Worm (Caenorhabditis elegans): ENCODE results near the gene nhr-154.

DNA sequence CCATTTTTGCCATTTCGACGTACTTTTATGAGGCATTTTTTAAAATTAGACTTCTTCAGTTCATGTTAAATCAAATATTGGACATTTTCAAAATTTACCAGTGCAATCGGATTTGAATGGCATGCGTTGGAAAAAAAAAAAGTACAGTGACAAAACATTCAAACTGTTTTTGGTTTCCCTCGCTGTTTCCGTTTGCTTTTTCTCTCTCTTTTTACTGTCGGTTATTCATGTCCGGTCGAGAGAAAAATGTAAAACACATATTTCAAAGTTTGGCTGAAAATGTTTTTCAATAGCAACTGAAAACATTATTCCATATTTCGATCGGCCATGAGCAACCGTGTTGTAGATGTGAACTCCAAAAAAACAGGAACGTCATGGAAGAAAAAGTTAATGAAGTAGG lies 39.5 kb downstream of the nhr-154 start, which contains the start of gene C27A7.3:
- TF ChIP-seq nhr-76 (tag; optimal IDR thresholded peaks at IDR 0.05) = no peak
- no peak for TF ChIP-seq ceh-39 (tag; optimal IDR thresholded peaks at IDR 0.05)
- no peak for TF ChIP-seq lin-13 (tag; optimal IDR thresholded peaks at IDR 0.05)
- no peak for TF ChIP-seq M03D4.4 (tag; optimal IDR thresholded peaks at IDR 0.05)
- no peak for TF ChIP-seq elt-3 (tag; optimal IDR thresholded peaks at IDR 0.05)

All from whole organism, mixed stage, embryonic.